Fruit fly (Drosophila melanogaster) whole organism, embryonic: Measurements from ENCODE around the gene mas.

Source experiments
- CG10267 ChIP-seq: fragments of 200-800 bp; sonication (Bioruptor generic); optimal IDR thresholded peaks from 2 replicates; lab custom pipeline; 2018; ENCODE audit warnings: missing biosample characterization, mild to moderate bottlenecking, missing genetic modification characterization, moderate library complexity
- CG10274 ChIP-seq: fragments of 200-800 bp; sonication (Bioruptor generic); optimal IDR thresholded peaks from 3 replicates; lab custom pipeline; 2017; ENCODE audit warnings: missing biosample characterization, mild to moderate bottlenecking, missing genetic modification characterization
- CG11695 ChIP-seq: fragments of 200-800 bp; sonication (Bioruptor generic); IDR thresholded peaks from 3 replicates; pipeline ENCODE4 v1.3.6; 2022; ENCODE audit warnings: missing biosample characterization, missing genetic modification characterization
- CG12744 ChIP-seq: fragments of 200-800 bp; sonication (Bioruptor generic); optimal IDR thresholded peaks from 2 replicates; lab custom pipeline; 2016; ENCODE audit warnings: missing biosample characterization, missing genetic modification characterization
- CG13624 ChIP-seq: fragments of 200-800 bp; sonication (Bioruptor generic); optimal IDR thresholded peaks from 2 replicates; lab custom pipeline; 2016; ENCODE audit warnings: missing biosample characterization, missing genetic modification characterization
- CG13775 ChIP-seq: fragments of 200-800 bp; sonication (Bioruptor generic); optimal IDR thresholded peaks from 3 replicates; lab custom pipeline; 2017; ENCODE audit warnings: missing biosample characterization, mild to moderate bottlenecking, missing genetic modification characterization
- CG14965 ChIP-seq: fragments of 200-800 bp; sonication (Bioruptor generic); optimal IDR thresholded peaks from 2 replicates; lab custom pipeline; 2016; ENCODE audit warnings: missing biosample characterization, missing genetic modification characterization, borderline replicate concordance
- CG16815 ChIP-seq: fragments of 200-800 bp; sonication (Bioruptor generic); optimal IDR thresholded peaks from 3 replicates; lab custom pipeline; 2017; ENCODE audit warnings: missing biosample characterization, mild to moderate bottlenecking, missing genetic modification characterization
- CG17829 ChIP-seq: fragments of 200-800 bp; optimal IDR thresholded peaks from 2 replicates; lab custom pipeline; 2019; ENCODE audit warnings: missing biosample characterization, mild to moderate bottlenecking, missing genetic modification characterization, moderate library complexity
- CG1792 ChIP-seq: fragments of 200-800 bp; sonication (Bioruptor generic); optimal IDR thresholded peaks from 2 replicates; lab custom pipeline; 2016; ENCODE audit warnings: missing biosample characterization, missing genetic modification characterization
- CG18262 ChIP-seq: fragments of 200-800 bp; optimal IDR thresholded peaks from 3 replicates; lab custom pipeline; 2019; ENCODE audit warnings: missing biosample characterization, mild to moderate bottlenecking, missing genetic modification characterization, moderate library complexity
- CG2202 ChIP-seq: fragments of 200-800 bp; sonication (Bioruptor generic); optimal IDR thresholded peaks from 2 replicates; lab custom pipeline; 2018; ENCODE audit warnings: missing biosample characterization, mild to moderate bottlenecking, missing genetic modification characterization
- CG30403 ChIP-seq: fragments of 200-800 bp; sonication (Bioruptor generic); optimal IDR thresholded peaks from 3 replicates; lab custom pipeline; 2016; ENCODE audit warnings: missing biosample characterization, missing genetic modification characterization
- CG34376 ChIP-seq: fragments of 200-800 bp; sonication (Bioruptor generic); optimal IDR thresholded peaks from 2 replicates; lab custom pipeline; 2018; ENCODE audit warnings: missing biosample characterization, mild to moderate bottlenecking, missing genetic modification characterization
- CG4424 ChIP-seq: fragments of 200-800 bp; sonication (Bioruptor generic); optimal IDR thresholded peaks from 3 replicates; lab custom pipeline; 2016; ENCODE audit warnings: missing biosample characterization, missing genetic modification characterization
- CG4617 ChIP-seq: fragments of 200-800 bp; sonication (Bioruptor generic); optimal IDR thresholded peaks from 3 replicates; lab custom pipeline; 2016; ENCODE audit warnings: missing biosample characterization, missing genetic modification characterization, borderline replicate concordance
- CG6254 ChIP-seq: fragments of 200-800 bp; sonication (Bioruptor generic); optimal IDR thresholded peaks from 3 replicates; lab custom pipeline; 2017; ENCODE audit warnings: mild to moderate bottlenecking, missing biosample characterization, missing genetic modification reagents, missing genetic modification characterization
- Chrac-16 ChIP-seq: fragments of 200-800 bp; sonication (Bioruptor generic); optimal IDR thresholded peaks from 3 replicates; lab custom pipeline; 2016; ENCODE audit warnings: missing biosample characterization, missing genetic modification characterization
- Dip3 ChIP-seq: fragments of 200-800 bp; sonication (Bioruptor generic); optimal IDR thresholded peaks from 3 replicates; lab custom pipeline; 2016; ENCODE audit warnings: missing biosample characterization, missing genetic modification characterization
- Elba2 ChIP-seq: fragments of 200-800 bp; sonication (Bioruptor generic); optimal IDR thresholded peaks from 3 replicates; lab custom pipeline; 2016; ENCODE audit warnings: missing biosample characterization, missing genetic modification characterization
- HLH3B ChIP-seq: fragments of 200-800 bp; sonication (Bioruptor generic); IDR thresholded peaks from 2 replicates; pipeline ENCODE4 v1.3.6; 2022; ENCODE audit warnings: missing biosample characterization, missing genetic modification characterization
- Kr ChIP-seq: fragments of 200-800 bp; sonication (Bioruptor generic); optimal IDR thresholded peaks from 2 replicates; lab custom pipeline; 2017; ENCODE audit warnings: missing biosample characterization, mild to moderate bottlenecking, missing genetic modification characterization
- Nf-YC ChIP-seq: fragments of 200-800 bp; optimal IDR thresholded peaks from 3 replicates; lab custom pipeline; 2019; ENCODE audit warnings: missing biosample characterization, mild to moderate bottlenecking, missing genetic modification characterization, moderate library complexity
- Oli ChIP-seq: fragments of 200-800 bp; sonication (Bioruptor generic); optimal IDR thresholded peaks from 2 replicates; lab custom pipeline; 2018; ENCODE audit warnings: missing biosample characterization, mild to moderate bottlenecking, missing genetic modification characterization, moderate library complexity
- Ssrp ChIP-seq: fragments of 200-800 bp; sonication (Bioruptor generic); optimal IDR thresholded peaks from 2 replicates; lab custom pipeline; 2018; ENCODE audit warnings: missing biosample characterization, mild to moderate bottlenecking, missing genetic modification characterization, moderate library complexity
- Tbp ChIP-seq: fragments of >200 bp; optimal IDR thresholded peaks from 2 replicates; lab custom pipeline; 2018; ENCODE audit warnings: missing biosample characterization, missing genetic modification characterization
- Xbp1 ChIP-seq: fragments of 200-800 bp; sonication (Bioruptor generic); optimal IDR thresholded peaks from 3 replicates; lab custom pipeline; 2016; ENCODE audit warnings: missing biosample characterization, mild to moderate bottlenecking, missing genetic modification characterization
- amos ChIP-seq: fragments of 200-800 bp; sonication (Bioruptor generic); IDR thresholded peaks from 2 replicates; pipeline ENCODE4 v1.3.6; 2022; ENCODE audit warnings: missing biosample characterization, missing genetic modification characterization; ENCODE audit not compliant: partially characterized antibody
- az2 ChIP-seq: fragments of 200-800 bp; sonication (Bioruptor generic); optimal IDR thresholded peaks from 3 replicates; lab custom pipeline; 2016; ENCODE audit warnings: missing biosample characterization, missing genetic modification characterization
- btn ChIP-seq: fragments of 200-800 bp; sonication (Bioruptor generic); optimal IDR thresholded peaks from 2 replicates; lab custom pipeline; 2016; ENCODE audit warnings: missing biosample characterization, missing genetic modification characterization
- cato ChIP-seq: fragments of 200-800 bp; sonication (Bioruptor generic); optimal IDR thresholded peaks from 2 replicates; lab custom pipeline; 2016; ENCODE audit warnings: missing biosample characterization, missing genetic modification characterization, borderline replicate concordance
- chif ChIP-seq, 2 experiments: fragments of 200-800 bp; sonication (Bioruptor generic); optimal IDR thresholded peaks; 3 replicates each; lab custom pipeline; 2016; ENCODE audit warnings: missing biosample characterization in 2 of 2, missing genetic modification characterization in 2 of 2
- ci ChIP-seq: fragments of 200-800 bp; sonication (Bioruptor generic); IDR thresholded peaks from 3 replicates; pipeline ENCODE4 v1.3.6; 2022; ENCODE audit warnings: missing biosample characterization, missing genetic modification characterization
- fd102C ChIP-seq: fragments of 200-800 bp; sonication (Bioruptor generic); optimal IDR thresholded peaks from 2 replicates; lab custom pipeline; 2018; ENCODE audit warnings: missing biosample characterization, mild to moderate bottlenecking, missing genetic modification characterization, moderate library complexity
- gce ChIP-seq: fragments of 200-800 bp; sonication (Bioruptor generic); IDR thresholded peaks from 3 replicates; pipeline ENCODE4 v1.3.6; 2022; ENCODE audit warnings: missing biosample characterization, missing genetic modification characterization
- gem ChIP-seq: fragments of 200-800 bp; sonication (Bioruptor generic); optimal IDR thresholded peaks from 2 replicates; lab custom pipeline; 2019; ENCODE audit warnings: missing biosample characterization, mild to moderate bottlenecking, missing genetic modification characterization, moderate library complexity
- gt ChIP-seq: fragments of 200-800 bp; sonication (Bioruptor generic); IDR thresholded peaks from 2 replicates; pipeline ENCODE4 v1.3.6; 2022; ENCODE audit warnings: missing biosample characterization, missing genetic modification characterization
- lola ChIP-seq, 3 experiments: fragments of >200 bp in 2 of 3; fragments of 200-800 bp in 1 of 3; sonication (Bioruptor generic) in 1 of 3; optimal IDR thresholded peaks; 2 replicates each; lab custom pipeline; 2017 to 2019; ENCODE audit warnings: missing biosample characterization in 3 of 3, missing genetic modification characterization in 3 of 3, mild to moderate bottlenecking in 1 of 3, moderate library complexity in 1 of 3
- luna ChIP-seq: fragments of 200-800 bp; sonication (Bioruptor generic); optimal IDR thresholded peaks from 2 replicates; lab custom pipeline; 2016; ENCODE audit warnings: missing biosample characterization, missing genetic modification characterization
- mam ChIP-seq: fragments of 200-800 bp; sonication (Bioruptor generic); optimal IDR thresholded peaks from 3 replicates; lab custom pipeline; 2016; ENCODE audit warnings: missing biosample characterization, missing genetic modification characterization
- nmo ChIP-seq: fragments of 200-800 bp; sonication (Bioruptor generic); optimal IDR thresholded peaks from 2 replicates; lab custom pipeline; 2018; ENCODE audit warnings: missing biosample characterization, mild to moderate bottlenecking, missing genetic modification characterization, moderate library complexity
- pfk ChIP-seq: fragments of 200-800 bp; sonication (Bioruptor generic); optimal IDR thresholded peaks from 2 replicates; lab custom pipeline; 2018; ENCODE audit warnings: missing biosample characterization, mild to moderate bottlenecking, missing genetic modification characterization, moderate library complexity
- pho ChIP-seq: fragments of 200-800 bp; sonication (Bioruptor generic); optimal IDR thresholded peaks from 2 replicates; lab custom pipeline; 2016; ENCODE audit warnings: missing biosample characterization, missing genetic modification characterization
- sens ChIP-seq: fragments of 200-800 bp; sonication (Bioruptor generic); peaks from one replicate; lab custom pipeline; 2016; ENCODE audit warnings: missing biosample characterization, missing genetic modification characterization
- sqz ChIP-seq: fragments of 200-800 bp; sonication (Bioruptor generic); optimal IDR thresholded peaks from 3 replicates; lab custom pipeline; 2018; ENCODE audit warnings: missing biosample characterization, mild to moderate bottlenecking, missing genetic modification characterization
- tio ChIP-seq: fragments of 200-800 bp; sonication (Bioruptor generic); optimal IDR thresholded peaks from 2 replicates; lab custom pipeline; 2017; ENCODE audit warnings: missing biosample characterization, missing genetic modification characterization, inconsistent platforms
- trem ChIP-seq: fragments of 200-800 bp; optimal IDR thresholded peaks from 3 replicates; lab custom pipeline; 2019; ENCODE audit warnings: missing biosample characterization, mild to moderate bottlenecking, missing genetic modification characterization, moderate library complexity
- trh ChIP-seq: fragments of 200-800 bp; sonication (Bioruptor generic); optimal IDR thresholded peaks from 2 replicates; lab custom pipeline; 2016; ENCODE audit warnings: missing biosample characterization, missing genetic modification characterization
- vvl ChIP-seq: fragments of 200-800 bp; sonication (Bioruptor generic); IDR thresholded peaks from 2 replicates; pipeline ENCODE4 v1.3.6; 2022; ENCODE audit warnings: missing biosample characterization, missing genetic modification characterization
- zen ChIP-seq: fragments of 200-800 bp; sonication (Bioruptor generic); optimal IDR thresholded peaks from 3 replicates; lab custom pipeline; 2018; ENCODE audit warnings: missing biosample characterization, mild to moderate bottlenecking, missing genetic modification characterization, moderate library complexity
- zf30C ChIP-seq: fragments of 200-800 bp; sonication (Bioruptor generic); optimal IDR thresholded peaks from 3 replicates; lab custom pipeline; 2018; ENCODE audit warnings: missing biosample characterization, mild to moderate bottlenecking, missing genetic modification characterization

The mas gene

dm6 chr3L:4158361-4158760 is 8.9 kb downstream of the mas start:
- TF ChIP-seq CG17829 (tag; lab: Kevin White, UChicago): peak; percentile 56
- TF ChIP-seq Nf-YC (tag; lab: Kevin White, UChicago): no peak
- peak; percentile 19 for TF ChIP-seq Xbp1
- TF ChIP-seq CG30403 (GFP tag; lab: Kevin White, UChicago): peak; percentile 9
- TF ChIP-seq trh (GFP tag; lab: Kevin White, UChicago): no peak
- no peak for TF ChIP-seq amos (GFP tag; lab: Robert Waterston, UW)
- TF ChIP-seq CG10274 (GFP tag; lab: Kevin White, UChicago): no peak
- no peak for TF ChIP-seq pho
- peak; percentile 45 for TF ChIP-seq Chrac-16 (GFP tag; lab: Kevin White, UChicago)
- TF ChIP-seq pfk: no peak
- peak in 1 of 2 experiments; percentile 23 for TF ChIP-seq chif (GFP tag; optimal IDR thresholded peaks at IDR 0.05; lab: Kevin White, UChicago)
- peak; percentile 42 for TF ChIP-seq Elba2 (GFP tag; lab: Kevin White, UChicago)
- TF ChIP-seq CG6254 (GFP tag; lab: Kevin White, UChicago): peak; percentile 0
- peak; percentile 53 for TF ChIP-seq fd102C (GFP tag; lab: Kevin White, UChicago)
- TF ChIP-seq btn: no peak
- peak; percentile 60 for TF ChIP-seq CG4424 (GFP tag; lab: Kevin White, UChicago)
- no peak for TF ChIP-seq CG13624
- no peak for TF ChIP-seq Kr (GFP tag; lab: Kevin White, UChicago)
- peak; percentile 13 for TF ChIP-seq Oli (tag; lab: Kevin White, UChicago)
- TF ChIP-seq sqz (GFP tag; lab: Kevin White, UChicago): no peak
- TF ChIP-seq CG14965 (GFP tag; lab: Kevin White, UChicago): no peak
- peak; percentile 37 for TF ChIP-seq trem (tag; lab: Kevin White, UChicago)
- no peak for TF ChIP-seq CG12744 (GFP tag; lab: Kevin White, UChicago)
- TF ChIP-seq tio (GFP tag; lab: Kevin White, UChicago): no peak
- TF ChIP-seq ci (GFP tag; lab: Robert Waterston, UW): 0 out of 3 replicates have a peak, but pooled peaks have one; percentile 25
- TF ChIP-seq Tbp: no peak
- peak; percentile 3 for TF ChIP-seq CG4617 (GFP tag; lab: Kevin White, UChicago)
- peak; percentile 1 for TF ChIP-seq CG16815 (GFP tag; lab: Kevin White, UChicago)
- TF ChIP-seq luna: no peak
- TF ChIP-seq CG1792 (GFP tag; lab: Kevin White, UChicago): no peak
- TF ChIP-seq CG34376 (GFP tag; lab: Kevin White, UChicago): no peak
- TF ChIP-seq zen (tag; lab: Kevin White, UChicago): peak; percentile 90
- TF ChIP-seq nmo: peak; percentile 38
- TF ChIP-seq gce: 0 out of 3 replicates have a peak, but pooled peaks have one; percentile 30
- peak; percentile 2 for TF ChIP-seq sens
- peak; percentile 11 for TF ChIP-seq az2 (GFP tag; lab: Kevin White, UChicago)
- TF ChIP-seq Dip3 (GFP tag; lab: Kevin White, UChicago): no peak
- peak; percentile 56 for TF ChIP-seq CG18262
- no peak for TF ChIP-seq mam
- TF ChIP-seq zf30C: peak; percentile 58
- peak in 1 of 3 experiments; percentile 58 for TF ChIP-seq lola (GFP tag; optimal IDR thresholded peaks at IDR 0.05; lab: Kevin White, UChicago)
- peak; percentile 12 for TF ChIP-seq CG2202 (tag; lab: Kevin White, UChicago)
- peak; percentile 31; the same call in 1 of the 2 replicates for TF ChIP-seq vvl (GFP tag; lab: Robert Waterston, UW)
- no peak for TF ChIP-seq HLH3B (GFP tag; lab: Robert Waterston, UW)
- peak; percentile 28 for TF ChIP-seq CG10267
- TF ChIP-seq CG13775 (GFP tag; lab: Kevin White, UChicago): peak; percentile 21
- TF ChIP-seq cato (GFP tag; lab: Kevin White, UChicago): no peak
- TF ChIP-seq CG11695: 0 out of 3 replicates have a peak, but pooled peaks have one; percentile 14
- no peak for TF ChIP-seq gem (tag; lab: Kevin White, UChicago)
- peak; percentile 3 for TF ChIP-seq Ssrp
- TF ChIP-seq gt: no peak
